Worm (Caenorhabditis elegans) whole organism, young adult: ENCODE measurements around the gene Y51H7BR.7.

ENCODE experiments used
- F55B11.4 ChIP-seq: sonication (generic microtip); optimal IDR thresholded peaks from 2 replicates; lab custom pipeline; 2016; ENCODE audit warnings: missing compliant biosample characterization, missing genetic modification characterization, borderline replicate concordance; ENCODE audit not compliant: insufficient read depth
- ZK185.1 ChIP-seq: sonication (generic microtip); optimal IDR thresholded peaks from 2 replicates; lab custom pipeline; 2016; ENCODE audit warnings: mild to moderate bottlenecking, missing genetic modification characterization, missing compliant biosample characterization; ENCODE audit not compliant: poor library complexity, severe bottlenecking
- akir-1 ChIP-seq: fragments of 200-800 bp; sonication (Bioruptor generic); optimal IDR thresholded peaks from 2 replicates; lab custom pipeline; 2018; ENCODE audit warnings: mild to moderate bottlenecking, missing genetic modification characterization, moderate library complexity, missing compliant biosample characterization
- cebp-1 ChIP-seq, 2 experiments: fragments of 200-800 bp in 1 of 2; sonication (Bioruptor generic) in 1 of 2; sonication (generic microtip) in 1 of 2; IDR thresholded peaks in 1 of 2; optimal IDR thresholded peaks in 1 of 2; 2 replicates each; pipeline versions ENCODE4 v1.3.6 to Lab custom; 2017 to 2022; ENCODE audit warnings: missing compliant biosample characterization in 2 of 2, missing genetic modification characterization in 2 of 2, mild to moderate bottlenecking in 1 of 2, missing genetic modification reagents in 1 of 2, moderate library complexity in 1 of 2
- ceh-91 ChIP-seq: fragments of 200-800 bp; sonication (Bioruptor generic); IDR thresholded peaks from 2 replicates; pipeline ENCODE4 v1.3.6; 2022; ENCODE audit warnings: missing genetic modification reagents, missing genetic modification characterization, missing compliant biosample characterization
- dpff-1 ChIP-seq: sonication (generic microtip); optimal IDR thresholded peaks from 2 replicates; lab custom pipeline; 2017; ENCODE audit warnings: mild to moderate bottlenecking, missing genetic modification characterization, missing compliant biosample characterization
- hlh-26 ChIP-seq: fragments of 200-800 bp; sonication (Bioruptor generic); conservative IDR thresholded peaks from 2 replicates; pipeline ENCODE4 v1.3.6; 2022; ENCODE audit warnings: missing genetic modification reagents, missing genetic modification characterization, missing compliant biosample characterization
- lsl-1 ChIP-seq: fragments of 200-800 bp; sonication (Bioruptor generic); optimal IDR thresholded peaks from 2 replicates; lab custom pipeline; 2018; ENCODE audit warnings: mild to moderate bottlenecking, missing genetic modification characterization, moderate library complexity, missing compliant biosample characterization
- unc-62 ChIP-seq: fragments of 150-350 bp; optimal IDR thresholded peaks from 2 replicates; lab custom pipeline; 2014; ENCODE audit warnings: missing biosample characterization, missing genetic modification reagents, missing genetic modification characterization
- zfh-2 ChIP-seq: fragments of 200-800 bp; sonication (Bioruptor generic); conservative IDR thresholded peaks from 2 replicates; pipeline ENCODE4 v1.3.6; 2022; ENCODE audit warnings: missing genetic modification reagents, missing genetic modification characterization, missing compliant biosample characterization
- zim-3 ChIP-seq: sonication (generic microtip); optimal IDR thresholded peaks from 2 replicates; lab custom pipeline; 2017; ENCODE audit warnings: mild to moderate bottlenecking, missing genetic modification characterization, moderate library complexity, missing compliant biosample characterization
- ztf-25 ChIP-seq: fragments of 200-800 bp; sonication (Bioruptor generic); IDR thresholded peaks from 2 replicates; pipeline ENCODE4 v1.3.6; 2022; ENCODE audit warnings: missing genetic modification reagents, missing genetic modification characterization, missing compliant biosample characterization

ce11 chrII:1545625-1546024 lies 20.2 kb upstream of the Y51H7BR.7 start, which contains the start of gene K05F6.12:
- TF ChIP-seq F55B11.4 (tag; lab: Kevin White, UChicago) (no peak), cebp-1 (GFP tag; IDR thresholded peaks at IDR 0.05; lab: Robert Waterston, UW) (no peak), cebp-1 (tag; optimal IDR thresholded peaks at IDR 0.05; lab: Kevin White, UChicago) (no peak), zfh-2 (GFP tag; lab: Robert Waterston, UW) (no peak), ztf-25 (GFP tag; lab: Robert Waterston, UW) (no peak), ceh-91 (no peak), dpff-1 (tag; lab: Kevin White, UChicago) (no peak), unc-62 (GFP tag; lab: Kevin White, UChicago) (no peak), zim-3 (tag; lab: Kevin White, UChicago) (no peak), ZK185.1 (tag; lab: Kevin White, UChicago) (no peak), hlh-26 (GFP tag; lab: Robert Waterston, UW) (no peak), akir-1 (GFP tag; lab: Kevin White, UChicago) (no peak), lsl-1 (no peak)
